Worm (Caenorhabditis elegans): ENCODE results near the gene C17B7.14.

- no peak for TF ChIP-seq unc-98 (GFP tag; IDR thresholded peaks at IDR 0.05)
- TF ChIP-seq fos-1 (tag; optimal IDR thresholded peaks at IDR 0.05), result no peak
Observed at ce11 chrV:3347486-3347885, 27.2 kb upstream of the C17B7.14 start.

All from whole organism, L1 larva.